Fruit fly (Drosophila melanogaster): Measurements from ENCODE around the gene Dad.

Dad gene

dm6 chr3R:17077968-17078417 is 24.2 kb downstream of the Dad start (continued):
- TF ChIP-seq CG13424 (tag; optimal IDR thresholded peaks at IDR 0.05): no peak
- no peak for TF ChIP-seq Kr (GFP tag; optimal IDR thresholded peaks at IDR 0.05)
- no peak for TF ChIP-seq sd (tag; optimal IDR thresholded peaks at IDR 0.05)
- TF ChIP-seq HmgD (GFP tag; optimal IDR thresholded peaks at IDR 0.05): no peak
- TF ChIP-seq org-1 (GFP tag; optimal IDR thresholded peaks at IDR 0.05): no peak
- TF ChIP-seq Chrac-16 (GFP tag; optimal IDR thresholded peaks at IDR 0.05): no peak
- TF ChIP-seq Dref (GFP tag; IDR thresholded peaks at IDR 0.05): no peak
- TF ChIP-seq Atf6 (GFP tag; IDR thresholded peaks at IDR 0.05): no peak
- TF ChIP-seq TFAM (GFP tag; optimal IDR thresholded peaks at IDR 0.05): no peak
- TF ChIP-seq CG9817 (tag; optimal IDR thresholded peaks at IDR 0.05): no peak
- TF ChIP-seq CG15601 (tag; optimal IDR thresholded peaks at IDR 0.05): no peak
- no peak for TF ChIP-seq NfI (GFP tag; optimal IDR thresholded peaks at IDR 0.05)
- TF ChIP-seq CG11247 (GFP tag; IDR thresholded peaks at IDR 0.05): no peak
- no peak for TF ChIP-seq repo (GFP tag; optimal IDR thresholded peaks at IDR 0.05)
- no peak for TF ChIP-seq sens-2 (GFP tag; IDR thresholded peaks at IDR 0.05)
- TF ChIP-seq CHES-1-like (GFP tag; optimal IDR thresholded peaks at IDR 0.05): no peak
- TF ChIP-seq CG10431 (GFP tag; optimal IDR thresholded peaks at IDR 0.05): no peak
- TF ChIP-seq vvl (GFP tag; IDR thresholded peaks at IDR 0.05): peak; percentile 38; the same call in 1 of the 2 replicates
- no peak for TF ChIP-seq Max (GFP tag; optimal IDR thresholded peaks at IDR 0.05)
- no peak for TF ChIP-seq HLH54F (GFP tag; optimal IDR thresholded peaks at IDR 0.05)
- no peak for TF ChIP-seq CG7372 (GFP tag; IDR thresholded peaks at IDR 0.05)
- no peak for TF ChIP-seq Sox102F (GFP tag; optimal IDR thresholded peaks at IDR 0.05)
- no peak for TF ChIP-seq ttk (GFP tag; IDR thresholded peaks at IDR 0.05)

DNA sequence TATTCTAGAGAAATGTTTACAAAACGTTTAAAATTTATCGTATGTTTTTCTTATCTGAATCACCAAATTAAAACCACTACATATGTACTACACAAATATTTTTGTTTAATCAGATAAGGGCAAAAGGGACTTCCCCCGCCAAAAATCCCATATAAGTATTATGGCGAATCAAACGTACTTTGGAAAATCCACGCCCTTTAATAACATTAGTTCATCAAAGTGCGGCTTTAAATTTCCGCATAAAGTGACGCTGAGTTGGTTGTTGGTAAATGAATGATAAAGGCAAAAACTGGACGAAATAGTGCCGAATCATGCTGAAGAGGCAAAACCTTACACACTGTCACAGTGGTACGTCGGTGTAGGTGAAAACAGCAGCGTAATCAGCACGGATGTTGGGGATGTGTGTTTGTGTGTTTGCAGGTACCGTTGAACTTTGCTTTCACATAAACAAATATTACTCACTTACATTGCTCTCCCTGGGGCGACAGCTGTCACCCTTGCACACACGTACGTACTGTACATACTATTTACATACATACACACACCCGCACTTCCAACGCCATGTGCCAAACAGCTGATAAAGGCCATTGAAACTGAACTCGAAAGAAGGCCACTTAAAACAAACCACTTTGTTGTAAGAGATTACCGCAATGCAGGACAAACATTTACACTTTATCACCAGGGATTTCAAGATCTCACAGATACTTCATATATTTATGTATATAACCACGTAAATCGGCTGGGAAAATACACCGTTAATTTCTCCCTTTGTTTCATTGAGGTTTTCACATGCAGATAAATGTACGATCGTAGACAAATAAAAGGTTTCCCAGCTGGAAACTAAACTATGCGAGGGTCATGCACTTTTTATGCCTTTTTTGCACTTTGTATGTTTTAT is 25.4 kb downstream of the Dad start:
- TF ChIP-seq Opbp (GFP tag; IDR thresholded peaks at IDR 0.05; ENCODE audit: partially characterized antibody) (no peak), CG13123 (GFP tag; optimal IDR thresholded peaks at IDR 0.05) (no peak), CG11456 (GFP tag; IDR thresholded peaks at IDR 0.05) (no peak), ac (GFP tag; optimal IDR thresholded peaks at IDR 0.05) (peak; percentile 61), CG6689 (GFP tag; IDR thresholded peaks at IDR 0.05) (no peak), CG5180 (GFP tag; optimal IDR thresholded peaks at IDR 0.05) (peak; percentile 51), tup (GFP tag; optimal IDR thresholded peaks at IDR 0.05) (no peak), Nf-YB (GFP tag; optimal IDR thresholded peaks at IDR 0.05) (no peak), Tbp (GFP tag; optimal IDR thresholded peaks at IDR 0.05) (no peak), grau (tag; optimal IDR thresholded peaks at IDR 0.05) (peak; percentile 63), exex (tag; optimal IDR thresholded peaks at IDR 0.05) (peak; percentile 5), CG16863 (GFP tag; optimal IDR thresholded peaks at IDR 0.05) (no peak), CG6813 (GFP tag; optimal IDR thresholded peaks at IDR 0.05) (peak; percentile 63), CG7928 (GFP tag; optimal IDR thresholded peaks at IDR 0.05) (no peak), CG3726 (GFP tag; IDR thresholded peaks at IDR 0.05) (no peak), CG10979 (tag; optimal IDR thresholded peaks at IDR 0.05) (no peak), HHEX (GFP tag; optimal IDR thresholded peaks at IDR 0.05) (no peak), CG9797 (GFP tag; optimal IDR thresholded peaks at IDR 0.05) (no peak), Stat92E (GFP tag; optimal IDR thresholded peaks at IDR 0.05) (no peak), CG7556 (GFP tag; optimal IDR thresholded peaks at IDR 0.05) (peak; percentile 1), bcd (GFP tag; optimal IDR thresholded peaks at IDR 0.05) (no peak), Abd-B (GFP tag; optimal IDR thresholded peaks at IDR 0.05) (no peak), CG18011 (GFP tag; optimal IDR thresholded peaks at IDR 0.05) (no peak), ap (GFP tag; IDR thresholded peaks at IDR 0.05) (no peak), CG12071 (GFP tag; optimal IDR thresholded peaks at IDR 0.05) (peak; percentile 50), CG18476 (GFP tag; optimal IDR thresholded peaks at IDR 0.05) (no peak)

Data from whole organism, embryonic.